Worm (Caenorhabditis elegans) whole organism, L2 larva: ENCODE measurements around the gene Y38H6C.25.
"Not testable (repeated sequence)": the region's sequence is repeated elsewhere in the genome, so short reads cannot be mapped to it uniquely, and the experiment has no call there.

Source experiments
- C34F6.9 ChIP-seq: fragments of 150-350 bp; optimal IDR thresholded peaks from 2 replicates; lab custom pipeline; 2014; ENCODE audit warnings: missing biosample characterization, missing genetic modification characterization
- F13H6.1 ChIP-seq: sonication (generic microtip); optimal IDR thresholded peaks from 2 replicates; lab custom pipeline; 2016; ENCODE audit warnings: missing genetic modification characterization, missing compliant biosample characterization
- Y55F3AM.14 ChIP-seq: fragments of 200-800 bp; sonication (Bioruptor generic); optimal IDR thresholded peaks from 2 replicates; lab custom pipeline; 2018; ENCODE audit warnings: mild to moderate bottlenecking, missing genetic modification characterization, missing compliant biosample characterization
- ZK546.5 ChIP-seq: sonication (generic microtip); optimal IDR thresholded peaks from 2 replicates; lab custom pipeline; 2017; ENCODE audit warnings: missing biosample characterization, missing genetic modification characterization
- alr-1 ChIP-seq: fragments of 150-350 bp; optimal IDR thresholded peaks from 2 replicates; lab custom pipeline; 2014; ENCODE audit warnings: missing biosample characterization, missing genetic modification characterization
- aly-2 ChIP-seq: fragments of 150-350 bp; optimal IDR thresholded peaks from 2 replicates; lab custom pipeline; 2014; ENCODE audit warnings: missing biosample characterization, missing genetic modification characterization
- ama-1 ChIP-seq: fragments of 150-350 bp; optimal IDR thresholded peaks from 2 replicates; lab custom pipeline; 2018; ENCODE audit warnings: inconsistent platforms
- blmp-1 ChIP-seq: sonication (generic microtip); optimal IDR thresholded peaks from 2 replicates; lab custom pipeline; 2017; ENCODE audit warnings: missing genetic modification characterization, mild to moderate bottlenecking, missing compliant biosample characterization, antibody characterized with exemption, moderate library complexity; ENCODE audit not compliant: insufficient read depth
- ceh-16 ChIP-seq: fragments of 150-350 bp; optimal IDR thresholded peaks from 2 replicates; lab custom pipeline; 2014; ENCODE audit warnings: missing biosample characterization, missing genetic modification characterization
- crh-2 ChIP-seq: sonication (generic microtip); optimal IDR thresholded peaks from 2 replicates; lab custom pipeline; 2017; ENCODE audit warnings: missing biosample characterization, missing genetic modification characterization
- dmd-4 ChIP-seq: sonication (generic microtip); optimal IDR thresholded peaks from 2 replicates; lab custom pipeline; 2017; ENCODE audit warnings: missing biosample characterization, missing genetic modification characterization
- elt-1 ChIP-seq: fragments of 150-350 bp; optimal IDR thresholded peaks from 2 replicates; lab custom pipeline; 2014; ENCODE audit warnings: missing biosample characterization, missing genetic modification characterization
- fos-1 ChIP-seq: fragments of 150-350 bp; optimal IDR thresholded peaks from 2 replicates; lab custom pipeline; 2014; ENCODE audit warnings: missing biosample characterization, missing genetic modification characterization
- gmeb-1 ChIP-seq: fragments of 150-350 bp; optimal IDR thresholded peaks from 2 replicates; lab custom pipeline; 2014; ENCODE audit warnings: missing biosample characterization, missing genetic modification characterization
- lin-39 ChIP-seq: fragments of 150-350 bp; optimal IDR thresholded peaks from 2 replicates; lab custom pipeline; 2014; ENCODE audit warnings: missing biosample characterization, missing genetic modification reagents, missing genetic modification characterization
- lsy-2 ChIP-seq, 2 experiments: fragments of 150-350 bp in 1 of 2; sonication (generic microtip) in 1 of 2; optimal IDR thresholded peaks; 2 replicates each; lab custom pipeline; 2014 to 2017; ENCODE audit warnings: missing biosample characterization in 2 of 2, missing genetic modification characterization in 2 of 2
- mab-5 ChIP-seq: fragments of 150-350 bp; optimal IDR thresholded peaks from 2 replicates; lab custom pipeline; 2014; ENCODE audit warnings: missing biosample characterization, missing genetic modification characterization
- nhr-10 ChIP-seq: sonication (generic microtip); optimal IDR thresholded peaks from 2 replicates; lab custom pipeline; 2017; ENCODE audit warnings: missing biosample characterization, missing genetic modification characterization
- nhr-11 ChIP-seq: fragments of 150-350 bp; optimal IDR thresholded peaks from 2 replicates; lab custom pipeline; 2014; ENCODE audit warnings: missing biosample characterization, missing genetic modification characterization
- nhr-12 ChIP-seq: fragments of 150-350 bp; optimal IDR thresholded peaks from 2 replicates; lab custom pipeline; 2014; ENCODE audit warnings: missing biosample characterization, missing genetic modification characterization
- nhr-129 ChIP-seq: fragments of 150-350 bp; optimal IDR thresholded peaks from 2 replicates; lab custom pipeline; 2014; ENCODE audit warnings: missing biosample characterization, missing genetic modification characterization
- nhr-21 ChIP-seq: fragments of 150-350 bp; optimal IDR thresholded peaks from 2 replicates; lab custom pipeline; 2014; ENCODE audit warnings: missing biosample characterization, missing genetic modification characterization
- nhr-23 ChIP-seq: fragments of 150-350 bp; optimal IDR thresholded peaks from 2 replicates; lab custom pipeline; 2014; ENCODE audit warnings: missing biosample characterization, missing genetic modification reagents, missing genetic modification characterization
- nhr-6 ChIP-seq: fragments of 150-350 bp; optimal IDR thresholded peaks from 2 replicates; lab custom pipeline; 2014; ENCODE audit warnings: missing biosample characterization, missing genetic modification characterization
- sma-9 ChIP-seq, 2 experiments: fragments of 150-350 bp in 1 of 2; sonication (generic microtip) in 1 of 2; optimal IDR thresholded peaks; 2 replicates each; lab custom pipeline; 2014 to 2016; ENCODE audit warnings: missing genetic modification characterization in 2 of 2, mild to moderate bottlenecking in 1 of 2, missing biosample characterization in 1 of 2, missing compliant biosample characterization in 1 of 2, missing genetic modification reagents in 1 of 2, moderate library complexity in 1 of 2
- snpc-4 ChIP-seq: fragments of 150-350 bp; optimal IDR thresholded peaks from 2 replicates; lab custom pipeline; 2014; ENCODE audit warnings: missing biosample characterization, missing genetic modification characterization
- unc-39 ChIP-seq: fragments of 150-350 bp; optimal IDR thresholded peaks from 2 replicates; lab custom pipeline; 2014; ENCODE audit warnings: missing biosample characterization, missing genetic modification characterization
- unc-55 ChIP-seq: fragments of 150-350 bp; sonication (generic microtip); optimal IDR thresholded peaks from 3 replicates; lab custom pipeline; 2014; ENCODE audit warnings: missing biosample characterization, missing genetic modification reagents, missing genetic modification characterization
- unc-62 ChIP-seq: fragments of 150-350 bp; optimal IDR thresholded peaks from 2 replicates; lab custom pipeline; 2014; ENCODE audit warnings: missing biosample characterization, missing genetic modification reagents, missing genetic modification characterization
- zag-1 ChIP-seq: fragments of 150-350 bp; optimal IDR thresholded peaks from 2 replicates; lab custom pipeline; 2014; ENCODE audit warnings: missing biosample characterization, missing genetic modification characterization
- ztf-4 ChIP-seq: fragments of 150-350 bp; optimal IDR thresholded peaks from 2 replicates; lab custom pipeline; 2014; ENCODE audit warnings: missing biosample characterization, missing genetic modification characterization

Gene Y38H6C.25

DNA sequence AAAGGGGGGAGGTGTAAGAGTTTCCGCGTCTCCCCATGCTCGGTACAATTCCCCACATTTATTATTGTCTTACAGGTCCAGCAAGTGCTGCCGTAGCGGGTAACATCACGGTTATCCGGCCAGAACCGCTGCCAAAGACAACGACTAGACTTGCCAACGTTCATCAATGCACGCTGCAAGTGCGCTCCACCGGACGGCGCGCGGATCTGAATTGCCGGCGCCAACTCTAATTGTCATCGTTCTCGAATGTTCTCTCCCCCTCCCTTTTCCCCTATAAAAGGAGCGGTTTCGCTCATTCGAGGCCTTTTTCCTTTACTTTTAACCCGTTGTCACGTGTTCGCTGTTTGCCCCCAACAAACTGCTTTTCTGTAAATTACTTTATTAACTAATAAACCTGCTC, 5.4 kb upstream of the Y38H6C.25 start, which contains the start of gene Y38H6C.8:
TSS of gene Y38H6C.8 (plus strand) at position 301 of the 400 bp plus-strand sequence.
- not testable (repeated sequence) for TF ChIP-seq gmeb-1; nhr-12 (tag; lab: Kevin White, UChicago); ama-1

- TF ChIP-seq aly-2 (tag; lab: Kevin White, UChicago) (no peak), alr-1 (tag; lab: Kevin White, UChicago) (no peak), gmeb-1 (no peak), unc-39 (tag; lab: Kevin White, UChicago) (no peak), mab-5 (tag; lab: Kevin White, UChicago) (no peak), fos-1 (tag; lab: Kevin White, UChicago) (peak; percentile 63), nhr-10 (no peak), lin-39 (no peak)
Measured at ce11 chrV:20514483-20514882, 4.5 kb upstream of the Y38H6C.25 start.

- TF ChIP-seq lin-39 (no peak), ceh-16 (tag; lab: Kevin White, UChicago) (no peak), zag-1 (tag; lab: Kevin White, UChicago) (no peak), unc-62 (no peak), Y55F3AM.14 (GFP tag; lab: Kevin White, UChicago) (no peak), fos-1 (tag; lab: Kevin White, UChicago) (no peak), nhr-10 (no peak), ztf-4 (tag; lab: Kevin White, UChicago) (no peak), gmeb-1 (no peak), nhr-129 (tag; lab: Kevin White, UChicago) (no peak), mab-5 (tag; lab: Kevin White, UChicago) (no peak), ZK546.5 (tag; lab: Kevin White, UChicago) (no peak)
Measured at ce11 chrV:20517005-20517404, 2.0 kb upstream of the Y38H6C.25 start.

ce11 chrV:20522219-20522618, 3.2 kb downstream of the Y38H6C.25 start, which contains the start of the genes Y38H6C.9 and fbxa-150:
TSS of gene Y38H6C.9 (minus strand) at chrV:20522270.
TSS of gene fbxa-150 (plus strand) at chrV:20522598.
- TF ChIP-seq ceh-16 (tag; lab: Kevin White, UChicago), result no peak
- no peak for TF ChIP-seq nhr-21
- TF ChIP-seq C34F6.9, result peak; percentile 75
- TF ChIP-seq fos-1 (tag; lab: Kevin White, UChicago), result peak; percentile 23
- TF ChIP-seq mab-5 (tag; lab: Kevin White, UChicago), result no peak
- TF ChIP-seq nhr-11, result no peak
- TF ChIP-seq nhr-23 (tag; lab: Kevin White, UChicago), result no peak
- TF ChIP-seq unc-55, result peak; percentile 65

- TF ChIP-seq sma-9 (GFP tag; optimal IDR thresholded peaks at IDR 0.05; lab: Kevin White, UChicago) (peak; percentile 64), sma-9 (tag; optimal IDR thresholded peaks at IDR 0.05; lab: Kevin White, UChicago) (no peak), dmd-4 (tag; lab: Kevin White, UChicago) (no peak), gmeb-1 (peak; percentile 17), fos-1 (tag; lab: Kevin White, UChicago) (peak; percentile 98)
- TF ChIP-seq, all 48 proteins: peak for 3
Measured at ce11 chrV:20525816-20526459, 6.9 kb downstream of the Y38H6C.25 start, which contains the start of the genes srh-166 and Y38H6C.24. TSS of gene srh-166 (minus strand) at chrV:20525866. TSS of gene Y38H6C.24 (plus strand) at chrV:20526435.

DNA sequence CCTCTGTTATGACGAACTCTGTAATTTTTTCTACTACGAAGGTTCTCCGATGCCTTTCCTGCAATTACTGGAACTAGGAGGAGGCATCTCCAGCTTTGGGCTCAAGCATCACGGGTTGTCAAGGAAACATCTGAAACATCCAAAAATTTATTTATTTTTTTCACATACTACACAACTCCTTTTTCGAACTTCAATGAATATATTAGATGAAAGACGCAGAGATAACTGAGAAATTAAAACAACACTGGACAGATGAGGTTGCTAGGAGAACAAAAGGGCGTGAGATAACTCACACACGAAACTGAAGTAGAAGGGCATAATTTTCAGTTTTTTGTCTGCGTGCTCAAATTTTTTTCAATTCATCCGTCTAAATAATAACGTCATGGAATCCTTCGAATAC, 8.5 kb downstream of the Y38H6C.25 start, which contains the start of gene Y38H6C.13:
TSS of gene Y38H6C.13 (plus strand) at position 301 of the 400 bp plus-strand sequence.
- TF ChIP-seq nhr-6 (tag; lab: Kevin White, UChicago) (no peak), blmp-1 (no peak), dmd-4 (tag; lab: Kevin White, UChicago) (no peak), mab-5 (tag; lab: Kevin White, UChicago) (no peak), nhr-129 (tag; lab: Kevin White, UChicago) (no peak), ama-1 (no peak), elt-1 (tag; lab: Kevin White, UChicago) (no peak), snpc-4 (tag; lab: Kevin White, UChicago) (no peak), ceh-16 (tag; lab: Kevin White, UChicago) (no peak), lin-39 (no peak), crh-2 (tag; lab: Kevin White, UChicago) (no peak), gmeb-1 (no peak), ZK546.5 (tag; lab: Kevin White, UChicago) (no peak), alr-1 (tag; lab: Kevin White, UChicago) (no peak), aly-2 (tag; lab: Kevin White, UChicago) (no peak), unc-39 (tag; lab: Kevin White, UChicago) (no peak), F13H6.1 (tag; lab: Kevin White, UChicago) (no peak), lsy-2 (tag; optimal IDR thresholded peaks at IDR 0.05; lab: Kevin White, UChicago) (no peak), sma-9 (GFP tag; optimal IDR thresholded peaks at IDR 0.05; lab: Kevin White, UChicago) (no peak), sma-9 (tag; optimal IDR thresholded peaks at IDR 0.05; lab: Kevin White, UChicago) (no peak)
